Fruit fly (Drosophila melanogaster) Kc167 (cell line): ENCODE measurements around the gene CG17544.

Source experiments
- Myc ChIP-seq: fragments of >200 bp; optimal IDR thresholded peaks from 2 replicates; lab custom pipeline; 2017; ENCODE audit warnings: missing external identifiers
- Sin3A ChIP-seq: fragments of >200 bp; optimal IDR thresholded peaks from 2 replicates; lab custom pipeline; 2018; ENCODE audit warnings: missing external identifiers
- h ChIP-seq: fragments of >200 bp; optimal IDR thresholded peaks from 3 replicates; lab custom pipeline; 2018; ENCODE audit warnings: missing external identifiers
- insv ChIP-seq: fragments of >200 bp; optimal IDR thresholded peaks from 3 replicates; lab custom pipeline; 2018; ENCODE audit warnings: missing external identifiers
- psq ChIP-seq: fragments of >200 bp; optimal IDR thresholded peaks from 2 replicates; lab custom pipeline; 2017; ENCODE audit warnings: missing external identifiers
- ttk ChIP-seq: sonication (Bioruptor generic); optimal IDR thresholded peaks from 2 replicates; lab custom pipeline; 2017; ENCODE audit warnings: missing external identifiers

- TF ChIP-seq ttk (lab: Kevin White, UChicago) (no peak), Myc (lab: Kevin White, UChicago) (no peak), h (lab: Kevin White, UChicago) (no peak), Sin3A (no peak), psq (no peak), insv (lab: Kevin White, UChicago) (no peak)
These were observed 4.5 kb downstream of the CG17544 start, which contains the start of gene CG31798 for dm6 chr2L:19393703-19394210.
